Fruit fly (Drosophila melanogaster): ENCODE results near the gene CG14244.

Gene CG14244

dm6 chr3R:26736207-26736606 is 10.3 kb downstream of the CG14244 start, which contains the start of gene CG6403:
TSS of gene CG6403 (minus strand) at chr3R:26736307.
- no peak for TF ChIP-seq svp (GFP tag)
- no peak for TF ChIP-seq Sox14 (GFP tag; optimal IDR thresholded peaks at IDR 0.05)
- TF ChIP-seq Hr38 (GFP tag; optimal IDR thresholded peaks at IDR 0.05) = no peak
- TF ChIP-seq CG6163 (GFP tag; IDR thresholded peaks at IDR 0.05) = no peak
- TF ChIP-seq CG6792 (GFP tag; optimal IDR thresholded peaks at IDR 0.05) = no peak
- no peak for TF ChIP-seq eg (GFP tag; IDR thresholded peaks at IDR 0.05)
- TF ChIP-seq CG6808 (GFP tag; optimal IDR thresholded peaks at IDR 0.05) = no peak
- TF ChIP-seq Lpt (GFP tag; optimal IDR thresholded peaks at IDR 0.05) = no peak
- TF ChIP-seq Smox (GFP tag; optimal IDR thresholded peaks at IDR 0.05) = no peak
- no peak for TF ChIP-seq Hr4 (GFP tag; optimal IDR thresholded peaks at IDR 0.05)
- no peak for TF ChIP-seq Blimp-1 (GFP tag; optimal IDR thresholded peaks at IDR 0.05)
- TF ChIP-seq CG8632 (GFP tag; optimal IDR thresholded peaks at IDR 0.05) = no peak
- no peak for TF ChIP-seq pdm3 (GFP tag; optimal IDR thresholded peaks at IDR 0.05)
- TF ChIP-seq CG16779 (tag; optimal IDR thresholded peaks at IDR 0.05) = no peak
- no peak for TF ChIP-seq CG1621 (tag; optimal IDR thresholded peaks at IDR 0.05)

dm6 chr3R:26737310-26737709 is 11.4 kb downstream of the CG14244 start, which contains the start of gene CG14247:
TSS of gene CG14247 (plus strand) at chr3R:26737610.
- TF ChIP-seq Met (GFP tag; optimal IDR thresholded peaks at IDR 0.05) (no peak), Sox102F (GFP tag; optimal IDR thresholded peaks at IDR 0.05) (no peak), CG7368 (GFP tag; optimal IDR thresholded peaks at IDR 0.05) (no peak), CG6808 (GFP tag; optimal IDR thresholded peaks at IDR 0.05) (no peak), Sox15 (GFP tag; optimal IDR thresholded peaks at IDR 0.05) (no peak), CG6276 (GFP tag; optimal IDR thresholded peaks at IDR 0.05) (no peak), Gug (GFP tag; IDR thresholded peaks at IDR 0.05) (no peak), CG6163 (GFP tag; IDR thresholded peaks at IDR 0.05) (no peak), Eip75B (GFP tag; optimal IDR thresholded peaks at IDR 0.05) (no peak), Blimp-1 (GFP tag; optimal IDR thresholded peaks at IDR 0.05) (no peak)

- TF ChIP-seq CG3032 (tag; optimal IDR thresholded peaks at IDR 0.05) (no peak), spab (GFP tag; optimal IDR thresholded peaks at IDR 0.05) (no peak), CG11762 (GFP tag; optimal IDR thresholded peaks at IDR 0.05; ENCODE audit: insufficient read depth) (no peak), ss (GFP tag; optimal IDR thresholded peaks at IDR 0.05) (no peak), fd59A (GFP tag; optimal IDR thresholded peaks at IDR 0.05) (no peak), fkh (GFP tag; optimal IDR thresholded peaks at IDR 0.05) (no peak), Lpt (GFP tag; optimal IDR thresholded peaks at IDR 0.05) (no peak), net (GFP tag; optimal IDR thresholded peaks at IDR 0.05) (no peak), CG8319 (GFP tag; optimal IDR thresholded peaks at IDR 0.05) (no peak), CG6854 (GFP tag; optimal IDR thresholded peaks at IDR 0.05) (no peak), Ets21C (GFP tag; optimal IDR thresholded peaks at IDR 0.05) (no peak), cyc (GFP tag; optimal IDR thresholded peaks at IDR 0.05) (no peak), Blimp-1 (GFP tag; optimal IDR thresholded peaks at IDR 0.05) (no peak), acj6 (GFP tag; optimal IDR thresholded peaks at IDR 0.05) (no peak), achi (GFP tag; optimal IDR thresholded peaks at IDR 0.05) (no peak), pdm3 (GFP tag; optimal IDR thresholded peaks at IDR 0.05) (no peak), CG6808 (GFP tag; optimal IDR thresholded peaks at IDR 0.05) (no peak)
These were observed 35.8 kb downstream of the CG14244 start for dm6 chr3R:26761695-26762094.

All from whole organism, prepupa.